Worm (Caenorhabditis elegans) whole organism, L4 larva: ENCODE results near the gene K08D8.7.

Experiments
- F10B5.3 ChIP-seq: sonication (generic microtip); optimal IDR thresholded peaks from 2 replicates; lab custom pipeline; 2016; ENCODE audit warnings: mild to moderate bottlenecking, missing genetic modification characterization, missing compliant biosample characterization
- F37D6.2 ChIP-seq: sonication (generic microtip); optimal IDR thresholded peaks from 2 replicates; lab custom pipeline; 2016; ENCODE audit warnings: mild to moderate bottlenecking, missing genetic modification characterization, missing compliant biosample characterization
- F44E2.7 ChIP-seq: fragments of 200-800 bp; sonication (Bioruptor generic); IDR thresholded peaks from 2 replicates; pipeline ENCODE4 v2.1.2; 2022; ENCODE audit warnings: missing genetic modification characterization, missing compliant biosample characterization
- Y75B8A.6 ChIP-seq: fragments of 200-800 bp; sonication (Bioruptor generic); IDR thresholded peaks from 2 replicates; pipeline ENCODE4 v1.3.6; 2022; ENCODE audit warnings: missing genetic modification reagents, missing genetic modification characterization, missing compliant biosample characterization
- aha-1 ChIP-seq: fragments of 150-350 bp; peaks from one replicate; lab custom pipeline; 2014; ENCODE audit warnings: missing biosample characterization, missing genetic modification characterization
- aly-2 ChIP-seq: sonication (generic microtip); optimal IDR thresholded peaks from 2 replicates; lab custom pipeline; 2018; ENCODE audit warnings: missing biosample characterization, missing genetic modification characterization
- ama-1 ChIP-seq: fragments of 150-350 bp; optimal IDR thresholded peaks from 2 replicates; lab custom pipeline; 2014; ENCODE audit warnings: inconsistent platforms, mixed read lengths
- arid-1 ChIP-seq: fragments of 200-800 bp; sonication (Bioruptor generic); conservative IDR thresholded peaks from 2 replicates; pipeline ENCODE4 v1.3.6; 2022; ENCODE audit warnings: missing genetic modification reagents, missing genetic modification characterization, missing compliant biosample characterization
- ceh-20 ChIP-seq: fragments of 200-800 bp; sonication (Bioruptor generic); IDR thresholded peaks from 2 replicates; pipeline ENCODE4 v1.3.6; 2022; ENCODE audit warnings: missing genetic modification reagents, missing genetic modification characterization, missing compliant biosample characterization
- ceh-82 ChIP-seq: sonication (generic microtip); optimal IDR thresholded peaks from 2 replicates; lab custom pipeline; 2017; ENCODE audit warnings: missing biosample characterization, missing genetic modification characterization
- daf-16 ChIP-seq, 3 experiments: sonication (generic microtip); optimal IDR thresholded peaks; 2 replicates each; lab custom pipeline; 2016 to 2017; ENCODE audit warnings: missing genetic modification characterization in 3 of 3, missing genetic modification reagents in 3 of 3, mild to moderate bottlenecking in 2 of 3, missing compliant biosample characterization in 2 of 3, missing biosample characterization in 1 of 3, moderate library complexity in 1 of 3
- dmd-6 ChIP-seq: fragments of 200-800 bp; sonication (Bioruptor generic); IDR thresholded peaks from 2 replicates; pipeline ENCODE4 v1.3.6; 2022; ENCODE audit warnings: missing genetic modification reagents, missing genetic modification characterization, missing compliant biosample characterization
- dpl-1 ChIP-seq: fragments of 150-350 bp; optimal IDR thresholded peaks from 2 replicates; lab custom pipeline; 2014; ENCODE audit warnings: missing biosample characterization, missing genetic modification reagents, missing genetic modification characterization
- fkh-10 ChIP-seq: fragments of 150-350 bp; optimal IDR thresholded peaks from 2 replicates; lab custom pipeline; 2014; ENCODE audit warnings: missing biosample characterization, missing genetic modification reagents, missing genetic modification characterization
- fos-1 ChIP-seq: fragments of 150-350 bp; optimal IDR thresholded peaks from 2 replicates; lab custom pipeline; 2014; ENCODE audit warnings: missing biosample characterization, missing genetic modification characterization
- hif-1 ChIP-seq, 2 experiments: sonication (generic microtip); optimal IDR thresholded peaks; 2 replicates each; lab custom pipeline; 2016 to 2017; ENCODE audit warnings: missing compliant biosample characterization in 2 of 2, missing genetic modification characterization in 2 of 2, missing genetic modification reagents in 2 of 2, missing genotype in 2 of 2, mild to moderate bottlenecking in 1 of 2
- hlh-11 ChIP-seq: fragments of 200-800 bp; sonication (Bioruptor generic); optimal IDR thresholded peaks from 2 replicates; lab custom pipeline; 2018; ENCODE audit warnings: mild to moderate bottlenecking, missing genetic modification characterization, missing compliant biosample characterization
- hlh-30 ChIP-seq: sonication (generic microtip); optimal IDR thresholded peaks from 2 replicates; lab custom pipeline; 2017; ENCODE audit warnings: antibody characterized with exemption, mild to moderate bottlenecking, missing genetic modification characterization, missing compliant biosample characterization; ENCODE audit not compliant: insufficient read depth
- hmg-1.1 ChIP-seq: fragments of 200-800 bp; sonication (Bioruptor generic); IDR thresholded peaks from 2 replicates; pipeline ENCODE4 v1.3.6; 2022; ENCODE audit warnings: missing genetic modification reagents, missing genetic modification characterization, missing compliant biosample characterization
- jun-1 ChIP-seq: fragments of 150-350 bp; optimal IDR thresholded peaks from 2 replicates; lab custom pipeline; 2014; ENCODE audit warnings: missing biosample characterization, missing genetic modification reagents, missing genetic modification characterization
- lin-13 ChIP-seq: fragments of 150-350 bp; optimal IDR thresholded peaks from 2 replicates; lab custom pipeline; 2014; ENCODE audit warnings: missing biosample characterization, missing genetic modification reagents, missing genetic modification characterization
- lin-15B ChIP-seq: fragments of 150-350 bp; sonication (generic microtip); optimal IDR thresholded peaks from 3 replicates; lab custom pipeline; 2014; ENCODE audit warnings: missing biosample characterization, missing genetic modification characterization
- lin-29 ChIP-seq: fragments of 200-800 bp; sonication (Bioruptor generic); IDR thresholded peaks from 2 replicates; pipeline ENCODE4 v1.3.6; 2022; ENCODE audit warnings: missing genetic modification reagents, missing genetic modification characterization, missing compliant biosample characterization
- lin-39 ChIP-seq: fragments of 150-350 bp; optimal IDR thresholded peaks from 2 replicates; lab custom pipeline; 2014; ENCODE audit warnings: missing biosample characterization, missing genetic modification reagents, missing genetic modification characterization
- madf-9 ChIP-seq: fragments of 200-800 bp; sonication (Bioruptor generic); conservative IDR thresholded peaks from 2 replicates; pipeline ENCODE4 v1.3.6; 2022; ENCODE audit warnings: missing genetic modification reagents, missing genetic modification characterization, missing compliant biosample characterization
- mep-1 ChIP-seq: fragments of 150-350 bp; sonication (generic microtip); optimal IDR thresholded peaks from 3 replicates; lab custom pipeline; 2014; ENCODE audit warnings: missing biosample characterization, missing genetic modification characterization
- mes-2 ChIP-seq: sonication (generic microtip); optimal IDR thresholded peaks from 2 replicates; lab custom pipeline; 2016; ENCODE audit warnings: missing genotype, mild to moderate bottlenecking, missing genetic modification characterization, missing compliant biosample characterization; ENCODE audit not compliant: poor library complexity, severe bottlenecking
- mxl-2 ChIP-seq: fragments of 200-800 bp; sonication (Bioruptor generic); conservative IDR thresholded peaks from 2 replicates; pipeline ENCODE4 v1.3.6; 2022; ENCODE audit warnings: missing genetic modification reagents, missing genetic modification characterization, missing compliant biosample characterization
- nhr-10 ChIP-seq: fragments of 150-350 bp; optimal IDR thresholded peaks from 2 replicates; lab custom pipeline; 2014; ENCODE audit warnings: missing biosample characterization, missing genetic modification characterization
- nhr-102 ChIP-seq: sonication (generic microtip); optimal IDR thresholded peaks from 2 replicates; lab custom pipeline; 2016; ENCODE audit warnings: mild to moderate bottlenecking, missing genetic modification characterization, moderate library complexity, missing compliant biosample characterization
- nhr-11 ChIP-seq: fragments of 150-350 bp; optimal IDR thresholded peaks from 2 replicates; lab custom pipeline; 2014; ENCODE audit warnings: missing biosample characterization, missing genetic modification characterization
- nhr-111 ChIP-seq: fragments of 200-800 bp; sonication (Bioruptor generic); optimal IDR thresholded peaks from 2 replicates; lab custom pipeline; 2018; ENCODE audit warnings: mild to moderate bottlenecking, missing genetic modification characterization, missing compliant biosample characterization
- nhr-28 ChIP-seq: fragments of 150-350 bp; optimal IDR thresholded peaks from 2 replicates; lab custom pipeline; 2014; ENCODE audit warnings: missing biosample characterization, missing genetic modification characterization
- nhr-42 ChIP-seq: fragments of 200-800 bp; sonication (Bioruptor generic); IDR thresholded peaks from 2 replicates; pipeline ENCODE4 v1.3.6; 2022; ENCODE audit warnings: missing genetic modification characterization, missing compliant biosample characterization
- nhr-48 ChIP-seq: sonication (generic microtip); optimal IDR thresholded peaks from 2 replicates; lab custom pipeline; 2016; ENCODE audit warnings: mild to moderate bottlenecking, missing genetic modification characterization, missing compliant biosample characterization
- nhr-77 ChIP-seq: fragments of 150-350 bp; optimal IDR thresholded peaks from 2 replicates; lab custom pipeline; 2014; ENCODE audit warnings: missing biosample characterization, missing genetic modification characterization
- pha-4 ChIP-seq, 2 experiments: fragments of 150-350 bp in 1 of 2; fragments of 200-800 bp in 1 of 2; sonication (Bioruptor generic) in 1 of 2; IDR thresholded peaks in 1 of 2; optimal IDR thresholded peaks in 1 of 2; 2 replicates each; pipeline versions ENCODE4 v1.3.6 to Lab custom; 2014 to 2022; ENCODE audit warnings: missing genetic modification characterization in 2 of 2, missing genetic modification reagents in 2 of 2, missing biosample characterization in 1 of 2, missing compliant biosample characterization in 1 of 2
- skn-1 ChIP-seq: fragments of 150-350 bp; optimal IDR thresholded peaks from 2 replicates; lab custom pipeline; 2014; ENCODE audit warnings: missing biosample characterization, missing genetic modification characterization
- snpc-4 ChIP-seq: fragments of 150-350 bp; optimal IDR thresholded peaks from 2 replicates; lab custom pipeline; 2014; ENCODE audit warnings: missing biosample characterization, missing genetic modification characterization
- spr-3 ChIP-seq: fragments of 200-800 bp; sonication (Bioruptor generic); optimal IDR thresholded peaks from 2 replicates; lab custom pipeline; 2018; ENCODE audit warnings: mild to moderate bottlenecking, missing genetic modification characterization, missing compliant biosample characterization
- tra-1 ChIP-seq: fragments of 200-800 bp; sonication (Bioruptor generic); IDR thresholded peaks from 2 replicates; pipeline ENCODE4 v1.3.6; 2022; ENCODE audit warnings: missing genetic modification reagents, missing genetic modification characterization, missing compliant biosample characterization
- unc-39 ChIP-seq: sonication (generic microtip); optimal IDR thresholded peaks from 2 replicates; lab custom pipeline; 2017; ENCODE audit warnings: missing biosample characterization, missing genetic modification characterization
- unc-62 ChIP-seq, 3 experiments: fragments of 150-350 bp in 1 of 3; sonication (generic microtip); optimal IDR thresholded peaks in 2 of 3; peaks in 1 of 3; 1 replicate in 1 of 3; 2 replicates in 2 of 3; lab custom pipeline; 2014 to 2017; ENCODE audit warnings: missing biosample characterization in 3 of 3, missing genetic modification characterization in 3 of 3, missing genetic modification reagents in 3 of 3, missing genotype in 1 of 3
- zip-11 ChIP-seq: fragments of 200-800 bp; sonication (Bioruptor generic); IDR thresholded peaks from 2 replicates; pipeline ENCODE4 v1.3.6; 2022; ENCODE audit warnings: missing genetic modification characterization, missing compliant biosample characterization

K08D8.7 gene

DNA sequence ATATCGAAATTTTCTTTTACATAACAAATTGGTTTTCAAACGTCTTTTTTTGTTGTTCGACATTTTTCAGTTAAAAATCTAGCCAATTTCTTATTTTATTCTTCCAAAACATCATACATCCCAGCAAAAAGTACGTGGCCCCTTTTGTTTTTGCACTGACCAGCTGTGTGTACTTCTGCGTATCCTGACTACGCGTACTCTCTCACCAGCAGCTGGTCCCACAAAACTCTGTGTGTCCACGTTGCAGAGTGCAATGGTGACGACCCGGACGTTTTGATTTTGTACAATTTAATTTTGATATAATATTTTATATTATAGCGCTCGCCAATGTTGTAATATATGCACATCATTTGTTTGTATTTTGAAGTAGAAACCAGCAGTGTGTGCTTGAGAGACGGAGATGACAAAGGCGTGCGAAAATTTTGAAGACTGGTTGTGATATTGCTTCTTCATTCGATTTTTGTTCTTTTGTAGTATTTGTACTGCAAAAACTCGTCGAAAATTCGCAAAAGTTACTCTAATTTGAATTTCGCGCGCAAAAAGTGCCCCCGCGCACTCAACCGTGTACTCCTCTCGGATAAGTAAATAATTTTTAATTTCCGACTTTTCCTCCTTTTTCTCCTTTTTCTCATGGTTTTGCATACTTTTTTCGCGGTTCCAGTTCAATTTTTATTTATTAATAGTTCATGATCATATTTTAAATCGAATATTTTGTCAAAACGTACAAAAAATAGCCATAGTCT, 42.1 kb upstream of the K08D8.7 start (continued):
- TF ChIP-seq fos-1 (tag; lab: Kevin White, UChicago) (no peak), hif-1 (tag; optimal IDR thresholded peaks at IDR 0.05; lab: Kevin White, UChicago) (no peak), ceh-82 (tag; lab: Kevin White, UChicago) (no peak), madf-9 (GFP tag; lab: Robert Waterston, UW) (no peak), nhr-42 (no peak), zip-11 (GFP tag; lab: Robert Waterston, UW) (no peak), mes-2 (tag; lab: Kevin White, UChicago) (peak; percentile 19), dmd-6 (0 out of 2 replicates have a peak, but pooled peaks have one; percentile 19), aly-2 (tag; lab: Kevin White, UChicago) (no peak), hlh-30 (tag; lab: Kevin White, UChicago) (no peak), spr-3 (no peak), jun-1 (tag; lab: Kevin White, UChicago) (no peak), ceh-20 (GFP tag; lab: Robert Waterston, UW) (no peak), nhr-102 (no peak), Y75B8A.6 (no peak), mep-1 (tag; lab: Kevin White, UChicago) (no peak), tra-1 (GFP tag; lab: Robert Waterston, UW) (no peak), hmg-1.1 (GFP tag; lab: Robert Waterston, UW) (no peak), dpl-1 (GFP tag; lab: Kevin White, UChicago) (peak; percentile 47), pha-4 (GFP tag; IDR thresholded peaks at IDR 0.05; lab: Robert Waterston, UW) (peak; percentile 15; the same call in 1 of the 2 replicates), pha-4 (tag; optimal IDR thresholded peaks at IDR 0.05; lab: Kevin White, UChicago) (no peak), nhr-10 (no peak), nhr-77 (tag; lab: Kevin White, UChicago) (no peak), lin-29 (no peak), mxl-2 (no peak), F37D6.2 (tag; lab: Kevin White, UChicago) (no peak)

DNA sequence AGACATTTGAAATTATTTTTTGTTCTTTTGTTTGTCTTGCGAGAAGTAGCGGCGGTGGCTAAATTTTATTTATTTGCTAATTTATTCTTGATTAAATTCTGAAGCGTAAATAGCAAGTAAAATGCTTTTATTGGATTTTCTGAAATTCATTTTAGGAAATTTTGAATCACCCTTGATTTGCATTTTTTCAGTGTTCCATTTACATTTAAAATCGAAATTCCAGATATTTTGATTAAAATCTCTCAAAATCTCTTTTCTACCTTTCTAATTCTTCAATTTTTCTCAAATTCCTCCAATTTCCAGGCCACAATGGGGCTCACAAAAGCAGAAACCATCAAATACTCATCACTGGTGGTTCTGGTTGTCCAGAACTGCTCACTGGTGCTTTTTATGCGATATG, 41.4 kb upstream of the K08D8.7 start, which contains the start of gene nstp-5:
nstp-5 (plus strand) TSS at position 301 of the 400 bp plus-strand sequence.
- TF ChIP-seq aha-1 (tag; lab: Kevin White, UChicago): peak; percentile 41
- no peak for TF ChIP-seq nhr-111 (GFP tag; lab: Kevin White, UChicago)
- TF ChIP-seq, all 104 proteins: peak for 1

DNA sequence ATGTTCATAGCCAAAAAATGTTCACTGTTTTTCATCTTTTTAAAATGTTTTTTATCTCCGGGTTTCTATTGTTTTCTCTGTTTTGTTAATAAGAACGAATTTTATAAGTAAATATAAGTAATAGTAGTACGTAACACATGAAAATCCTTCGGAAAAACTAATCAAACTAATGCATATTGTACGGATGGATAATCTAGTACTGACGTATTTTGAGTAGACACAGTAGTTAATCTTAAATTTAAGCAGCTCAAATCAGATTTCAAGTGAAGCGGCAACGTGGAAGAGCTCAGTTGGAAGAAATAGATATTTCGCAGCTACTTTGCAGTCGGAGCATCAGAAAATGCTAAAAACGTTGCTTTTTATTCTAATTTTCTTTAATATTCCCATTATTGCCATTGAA, 36.8 kb upstream of the K08D8.7 start, which contains the start of gene gcy-18:
gcy-18 (plus strand) TSS at position 301 of the 400 bp plus-strand sequence.
- TF ChIP-seq nhr-28 (tag; lab: Kevin White, UChicago) (no peak), nhr-11 (tag; lab: Kevin White, UChicago) (no peak), unc-39 (no peak), unc-62 (GFP tag; optimal IDR thresholded peaks at IDR 0.05 in 1 of 2; lab: Kevin White, UChicago) (peak in 1 of 2 experiments; percentile 77), unc-62 (tag; optimal IDR thresholded peaks at IDR 0.05; lab: Kevin White, UChicago) (no peak), arid-1 (GFP tag; lab: Robert Waterston, UW) (no peak)

DNA sequence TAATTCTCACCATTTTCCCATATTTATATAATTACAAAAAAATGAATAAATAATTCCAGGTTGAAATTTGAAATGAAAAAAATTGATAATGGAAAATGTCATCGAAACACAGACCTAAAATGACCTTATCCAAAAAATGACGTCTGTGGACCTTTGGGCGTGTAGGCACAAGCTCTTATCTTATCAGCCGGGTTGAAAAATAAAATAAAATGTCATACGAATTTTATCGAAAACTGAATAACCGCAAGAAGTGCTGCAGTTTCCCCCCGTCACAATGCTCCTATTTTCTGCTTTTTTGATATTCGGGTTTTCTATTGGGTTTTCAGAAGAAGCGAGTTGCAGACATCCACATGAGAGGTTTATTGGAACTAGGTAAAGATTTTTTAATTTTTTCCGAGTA, 30.7 kb upstream of the K08D8.7 start, which contains the start of gene clec-186:
clec-186 (plus strand) TSS at position 226 of the 400 bp plus-strand sequence.
- TF ChIP-seq snpc-4 (tag; lab: Kevin White, UChicago): no peak
- no peak for TF ChIP-seq daf-16 (GFP tag; optimal IDR thresholded peaks at IDR 0.05; lab: Kevin White, UChicago)
- TF ChIP-seq daf-16 (tag; optimal IDR thresholded peaks at IDR 0.05; lab: Kevin White, UChicago): no peak
- no peak for TF ChIP-seq F44E2.7 (GFP tag; lab: Robert Waterston, UW)
- TF ChIP-seq F10B5.3 (tag; lab: Kevin White, UChicago): no peak
- TF ChIP-seq lin-15B: no peak
- no peak for TF ChIP-seq hmg-1.1 (GFP tag; lab: Robert Waterston, UW)
- TF ChIP-seq ama-1 (lab: Kevin White, UChicago): no peak
- peak; percentile 49 for TF ChIP-seq nhr-48 (tag; lab: Kevin White, UChicago)
- no peak for TF ChIP-seq fkh-10
- TF ChIP-seq nhr-10: no peak
- no peak for TF ChIP-seq aly-2 (tag; lab: Kevin White, UChicago)
- no peak for TF ChIP-seq lin-13
- peak; percentile 77 for TF ChIP-seq nhr-28 (tag; lab: Kevin White, UChicago)
- TF ChIP-seq hlh-11 (tag; lab: Kevin White, UChicago): peak; percentile 72
- TF ChIP-seq skn-1 (tag; lab: Kevin White, UChicago): no peak
- TF ChIP-seq pha-4 (GFP tag; IDR thresholded peaks at IDR 0.05; lab: Robert Waterston, UW): no peak
- TF ChIP-seq pha-4 (tag; optimal IDR thresholded peaks at IDR 0.05; lab: Kevin White, UChicago): no peak
- no peak for TF ChIP-seq lin-29
- TF ChIP-seq lin-39 (tag; lab: Kevin White, UChicago): no peak
- TF ChIP-seq arid-1 (GFP tag; lab: Robert Waterston, UW): no peak
